Worm (Caenorhabditis elegans): Measurements from ENCODE around the gene lmd-4.

DNA sequence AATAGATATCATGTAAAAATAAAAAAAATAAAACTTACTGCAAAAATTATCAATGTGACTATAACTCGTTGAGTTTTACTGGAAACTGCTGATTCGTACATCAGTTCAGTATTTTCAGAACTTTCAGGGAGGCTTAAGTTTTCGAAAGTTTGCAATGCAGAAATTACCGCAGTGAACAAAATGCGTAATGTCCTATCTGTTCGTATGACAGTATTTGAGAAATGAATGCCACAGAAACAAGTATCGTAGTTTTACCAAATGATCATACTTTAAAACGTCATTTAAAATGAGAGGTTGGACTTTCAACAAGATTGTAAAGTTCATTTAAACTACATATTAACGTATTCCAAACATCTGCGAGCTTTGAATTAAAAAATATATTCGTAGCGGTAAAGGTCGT, 35.9 kb upstream of the lmd-4 start, which contains the start of gene C03G6.21:
- TF ChIP-seq tbx-37 (GFP tag; conservative IDR thresholded peaks at IDR 0.05) (no peak), F13C5.2 (tag; optimal IDR thresholded peaks at IDR 0.05) (no peak), tra-4 (tag; optimal IDR thresholded peaks at IDR 0.05) (no peak), ceh-36 (tag; optimal IDR thresholded peaks at IDR 0.05) (no peak)
